Fruit fly (Drosophila melanogaster) Kc167 (cell line): Measurements from ENCODE around the gene sinah.

Source experiments
- Myc ChIP-seq: fragments of >200 bp; optimal IDR thresholded peaks from 2 replicates; lab custom pipeline; 2017; ENCODE audit warnings: missing external identifiers
- Sin3A ChIP-seq: fragments of >200 bp; optimal IDR thresholded peaks from 2 replicates; lab custom pipeline; 2018; ENCODE audit warnings: missing external identifiers
- psq ChIP-seq: fragments of >200 bp; optimal IDR thresholded peaks from 2 replicates; lab custom pipeline; 2017; ENCODE audit warnings: missing external identifiers

- TF ChIP-seq psq (lab: Kevin White, UChicago) = no peak
- no peak for TF ChIP-seq Myc
- no peak for TF ChIP-seq Sin3A (lab: Kevin White, UChicago)
Measured at dm6 chr3L:16876785-16877468, 18.0 kb downstream of the sinah start, which contains the start of gene CG32170.
